Fruit fly (Drosophila melanogaster) whole organism, embryonic: Measurements from ENCODE around the gene CG13055.
A peak's percentile ranks its signal among the peaks of the same experiment; 100 is the strongest.

ENCODE experiments used
- ATbp ChIP-seq: fragments of 200-800 bp; sonication (Bioruptor generic); optimal IDR thresholded peaks from 2 replicates; lab custom pipeline; 2017; ENCODE audit warnings: missing biosample characterization, mild to moderate bottlenecking, missing genetic modification characterization, missing genetic modification reagents
- Atf6 ChIP-seq: fragments of 200-800 bp; sonication (Bioruptor generic); IDR thresholded peaks from 2 replicates; pipeline ENCODE4 v1.3.6; 2022; ENCODE audit warnings: missing biosample characterization, missing genetic modification characterization
- CG10462 ChIP-seq: fragments of 200-800 bp; sonication (Bioruptor generic); optimal IDR thresholded peaks from 2 replicates; lab custom pipeline; 2016; ENCODE audit warnings: missing biosample characterization, missing genetic modification characterization
- CG10979 ChIP-seq: fragments of 200-800 bp; sonication (Bioruptor generic); optimal IDR thresholded peaks from 2 replicates; lab custom pipeline; 2018; ENCODE audit warnings: missing biosample characterization, mild to moderate bottlenecking, missing genetic modification characterization, moderate library complexity
- CG11504 ChIP-seq: fragments of 200-800 bp; sonication (Bioruptor generic); optimal IDR thresholded peaks from 3 replicates; lab custom pipeline; 2019; ENCODE audit warnings: missing biosample characterization, mild to moderate bottlenecking, missing genetic modification characterization, moderate library complexity
- CG11696 ChIP-seq: fragments of 200-800 bp; sonication (Bioruptor generic); IDR thresholded peaks from 2 replicates; pipeline ENCODE4 v1.3.6; 2022; ENCODE audit warnings: missing biosample characterization, missing genetic modification characterization
- CG11723 ChIP-seq: fragments of 200-800 bp; sonication (Bioruptor generic); optimal IDR thresholded peaks from 2 replicates; lab custom pipeline; 2017; ENCODE audit warnings: missing biosample characterization, mild to moderate bottlenecking, missing genetic modification characterization
- CG12071 ChIP-seq: fragments of 200-800 bp; sonication (Bioruptor generic); optimal IDR thresholded peaks from 3 replicates; lab custom pipeline; 2018; ENCODE audit warnings: missing biosample characterization, mild to moderate bottlenecking, missing genetic modification characterization
- CG12155 ChIP-seq: fragments of 200-800 bp; sonication (Bioruptor generic); optimal IDR thresholded peaks from 3 replicates; lab custom pipeline; 2016; ENCODE audit warnings: missing biosample characterization, missing genetic modification characterization
- CG12219 ChIP-seq: fragments of 200-800 bp; sonication (Bioruptor generic); optimal IDR thresholded peaks from 3 replicates; lab custom pipeline; 2018; ENCODE audit warnings: missing biosample characterization, mild to moderate bottlenecking, missing genetic modification characterization
- CG14667 ChIP-seq: fragments of 200-800 bp; sonication (Bioruptor generic); IDR thresholded peaks from 2 replicates; pipeline ENCODE4 v1.3.6; 2022; ENCODE audit warnings: missing biosample characterization, missing genetic modification characterization
- CG1647 ChIP-seq: fragments of 200-800 bp; sonication (Bioruptor generic); optimal IDR thresholded peaks from 3 replicates; lab custom pipeline; 2016; ENCODE audit warnings: missing biosample characterization, missing genetic modification characterization
- CG17912 ChIP-seq: fragments of 200-800 bp; sonication (Bioruptor generic); optimal IDR thresholded peaks from 2 replicates; lab custom pipeline; 2018; ENCODE audit warnings: missing biosample characterization, mild to moderate bottlenecking, missing genetic modification characterization
- CG1792 ChIP-seq: fragments of 200-800 bp; sonication (Bioruptor generic); optimal IDR thresholded peaks from 2 replicates; lab custom pipeline; 2016; ENCODE audit warnings: missing biosample characterization, missing genetic modification characterization
- CG2202 ChIP-seq: fragments of 200-800 bp; sonication (Bioruptor generic); optimal IDR thresholded peaks from 2 replicates; lab custom pipeline; 2018; ENCODE audit warnings: missing biosample characterization, mild to moderate bottlenecking, missing genetic modification characterization
- CG3065 ChIP-seq: fragments of 200-800 bp; sonication (Bioruptor generic); optimal IDR thresholded peaks from 2 replicates; lab custom pipeline; 2016; ENCODE audit warnings: missing biosample characterization, missing genetic modification characterization
- CG32772 ChIP-seq: fragments of 200-800 bp; sonication (Bioruptor generic); IDR thresholded peaks from 2 replicates; pipeline ENCODE4 v1.3.6; 2022; ENCODE audit warnings: missing biosample characterization, missing genetic modification characterization
- CG3281 ChIP-seq: fragments of 200-800 bp; sonication (Bioruptor generic); optimal IDR thresholded peaks from 3 replicates; lab custom pipeline; 2017; ENCODE audit warnings: missing biosample characterization, mild to moderate bottlenecking, missing genetic modification characterization
- CG4328 ChIP-seq: fragments of 200-800 bp; sonication (Bioruptor generic); optimal IDR thresholded peaks from 3 replicates; lab custom pipeline; 2017; ENCODE audit warnings: missing biosample characterization, missing genetic modification reagents, missing genetic modification characterization
- CG7556 ChIP-seq: fragments of 200-800 bp; sonication (Bioruptor generic); optimal IDR thresholded peaks from 2 replicates; lab custom pipeline; 2017; ENCODE audit warnings: missing biosample characterization, mild to moderate bottlenecking, missing genetic modification characterization
- CG8290 ChIP-seq, 3 experiments: fragments of 200-800 bp; sonication (Bioruptor generic); optimal IDR thresholded peaks; 2 replicates each; lab custom pipeline; 2016 to 2019; ENCODE audit warnings: missing biosample characterization in 3 of 3, missing genetic modification characterization in 3 of 3, mild to moderate bottlenecking in 2 of 3, moderate library complexity in 1 of 3
- CHES-1-like ChIP-seq: fragments of 200-800 bp; sonication (Bioruptor generic); optimal IDR thresholded peaks from 2 replicates; lab custom pipeline; 2016; ENCODE audit warnings: missing biosample characterization, missing genetic modification characterization
- CTCF ChIP-seq: fragments of 200-800 bp; sonication (Bioruptor generic); optimal IDR thresholded peaks from 2 replicates; lab custom pipeline; 2017; ENCODE audit warnings: missing biosample characterization, mild to moderate bottlenecking, missing genetic modification characterization, moderate library complexity
- Camta ChIP-seq: fragments of 200-800 bp; sonication (Bioruptor generic); optimal IDR thresholded peaks from 2 replicates; lab custom pipeline; 2016; ENCODE audit warnings: missing biosample characterization, missing genetic modification characterization
- Dip2 ChIP-seq: fragments of 200-800 bp; sonication (Bioruptor generic); IDR thresholded peaks from 2 replicates; pipeline ENCODE4 v1.3.6; 2022; ENCODE audit warnings: missing biosample characterization, missing genetic modification characterization
- Eip74EF ChIP-seq, 2 experiments: fragments of 200-800 bp in 1 of 2; fragments of >200 bp in 1 of 2; sonication (Bioruptor generic) in 1 of 2; optimal IDR thresholded peaks; 2 replicates each; lab custom pipeline; 2017 to 2019; ENCODE audit warnings: missing biosample characterization in 2 of 2, missing genetic modification characterization in 2 of 2, mild to moderate bottlenecking in 1 of 2, moderate library complexity in 1 of 2
- Elba2 ChIP-seq: fragments of 200-800 bp; sonication (Bioruptor generic); optimal IDR thresholded peaks from 3 replicates; lab custom pipeline; 2016; ENCODE audit warnings: missing biosample characterization, missing genetic modification characterization
- Hmr ChIP-seq: fragments of 200-800 bp; sonication (Bioruptor generic); optimal IDR thresholded peaks from 3 replicates; lab custom pipeline; 2017; ENCODE audit warnings: mild to moderate bottlenecking, missing biosample characterization, missing genetic modification reagents, missing genetic modification characterization
- Nf-YA ChIP-seq: fragments of 200-800 bp; sonication (Bioruptor generic); IDR thresholded peaks from 2 replicates; pipeline ENCODE4 v1.3.6; 2022; ENCODE audit warnings: missing biosample characterization, missing genetic modification characterization
- Optix ChIP-seq: fragments of 200-800 bp; sonication (Bioruptor generic); IDR thresholded peaks from 3 replicates; pipeline ENCODE4 v1.3.6; 2022; ENCODE audit warnings: missing biosample characterization, missing genetic modification characterization
- Ptx1 ChIP-seq: fragments of 200-800 bp; sonication (Bioruptor generic); IDR thresholded peaks from 2 replicates; pipeline ENCODE4 v1.3.6; 2022; ENCODE audit warnings: missing biosample characterization, missing genetic modification characterization
- Xrp1 ChIP-seq: fragments of 200-800 bp; sonication (Bioruptor generic); IDR thresholded peaks from 2 replicates; pipeline ENCODE4 v1.3.6; 2022; ENCODE audit warnings: missing biosample characterization, missing genetic modification characterization
- bsh ChIP-seq, 2 experiments: fragments of 200-800 bp; sonication (Bioruptor generic); optimal IDR thresholded peaks; 2 replicates each; lab custom pipeline; 2017 to 2018; ENCODE audit warnings: mild to moderate bottlenecking in 2 of 2, missing biosample characterization in 2 of 2, missing genetic modification characterization in 2 of 2, moderate library complexity in 1 of 2
- chn ChIP-seq: fragments of 200-800 bp; sonication (Bioruptor generic); optimal IDR thresholded peaks from 2 replicates; lab custom pipeline; 2016; ENCODE audit warnings: missing biosample characterization, missing genetic modification characterization
- corto ChIP-seq: fragments of 200-800 bp; sonication (Bioruptor generic); optimal IDR thresholded peaks from 2 replicates; lab custom pipeline; 2016; ENCODE audit warnings: missing biosample characterization, mild to moderate bottlenecking, missing genetic modification characterization, moderate library complexity
- crc ChIP-seq: fragments of 200-800 bp; sonication (Bioruptor generic); optimal IDR thresholded peaks from 2 replicates; lab custom pipeline; 2016; ENCODE audit warnings: missing biosample characterization, missing genetic modification characterization
- dmrt99B ChIP-seq: fragments of 200-800 bp; sonication (Bioruptor generic); optimal IDR thresholded peaks from 2 replicates; lab custom pipeline; 2018; ENCODE audit warnings: missing biosample characterization, mild to moderate bottlenecking, missing genetic modification characterization, moderate library complexity
- emc ChIP-seq: fragments of 200-800 bp; sonication (Bioruptor generic); optimal IDR thresholded peaks from 2 replicates; lab custom pipeline; 2016; ENCODE audit warnings: missing biosample characterization, missing genetic modification characterization
- eve ChIP-seq, 2 experiments: fragments of >200 bp; optimal IDR thresholded peaks; 2 replicates each; lab custom pipeline; 2017; ENCODE audit warnings: missing biosample characterization in 2 of 2, missing genetic modification characterization in 2 of 2
- fd96Cb ChIP-seq: fragments of 200-800 bp; sonication (Bioruptor generic); optimal IDR thresholded peaks from 2 replicates; lab custom pipeline; 2018; ENCODE audit warnings: missing biosample characterization, mild to moderate bottlenecking, missing genetic modification characterization, moderate library complexity
- jumu ChIP-seq: fragments of 200-800 bp; sonication (Bioruptor generic); optimal IDR thresholded peaks from 3 replicates; lab custom pipeline; 2016; ENCODE audit warnings: missing biosample characterization, missing genetic modification characterization
- onecut ChIP-seq: fragments of 200-800 bp; sonication (Bioruptor generic); IDR thresholded peaks from 2 replicates; pipeline ENCODE4 v1.3.6; 2022; ENCODE audit warnings: missing biosample characterization, missing genetic modification characterization
- ro ChIP-seq: fragments of 200-800 bp; sonication (Bioruptor generic); IDR thresholded peaks from 2 replicates; pipeline ENCODE4 v1.3.6; 2022; ENCODE audit warnings: missing biosample characterization, missing genetic modification characterization
- sima ChIP-seq: fragments of 200-800 bp; sonication (Bioruptor generic); optimal IDR thresholded peaks from 2 replicates; lab custom pipeline; 2016; ENCODE audit warnings: missing biosample characterization, missing genetic modification characterization
- slou ChIP-seq: fragments of 200-800 bp; sonication (Bioruptor generic); optimal IDR thresholded peaks from 3 replicates; lab custom pipeline; 2016; ENCODE audit warnings: missing biosample characterization, missing genetic modification characterization
- sna ChIP-seq: fragments of 200-800 bp; sonication (Bioruptor generic); IDR thresholded peaks from 2 replicates; pipeline ENCODE4 v1.3.6; 2022; ENCODE audit warnings: missing biosample characterization, missing genetic modification characterization; ENCODE audit not compliant: partially characterized antibody
- sr ChIP-seq: fragments of 200-800 bp; sonication (Bioruptor generic); IDR thresholded peaks from 3 replicates; pipeline ENCODE4 v1.3.6; 2022; ENCODE audit warnings: missing biosample characterization, missing genetic modification characterization
- toy ChIP-seq: fragments of 200-800 bp; sonication (Bioruptor generic); IDR thresholded peaks from 2 replicates; pipeline ENCODE4 v1.3.6; 2022; ENCODE audit warnings: missing biosample characterization, missing genetic modification characterization
- ttk ChIP-seq: fragments of 200-800 bp; sonication (Bioruptor generic); IDR thresholded peaks from 2 replicates; pipeline ENCODE4 v2.1.2; 2022; ENCODE audit warnings: missing biosample characterization, missing genetic modification characterization
- usp ChIP-seq: fragments of >200 bp; optimal IDR thresholded peaks from 2 replicates; lab custom pipeline; 2017; ENCODE audit warnings: missing biosample characterization, missing genetic modification characterization
- zen ChIP-seq: fragments of 200-800 bp; sonication (Bioruptor generic); optimal IDR thresholded peaks from 3 replicates; lab custom pipeline; 2018; ENCODE audit warnings: missing biosample characterization, mild to moderate bottlenecking, missing genetic modification characterization, moderate library complexity
- zfh1 ChIP-seq: fragments of 200-800 bp; sonication (Bioruptor generic); IDR thresholded peaks from 3 replicates; pipeline ENCODE4 v1.3.6; 2022; ENCODE audit warnings: missing biosample characterization, missing genetic modification characterization

CG13055 gene

dm6 chr3L:16286258-16286657 lies 34.1 kb upstream of the CG13055 start (continued):
- TF ChIP-seq bsh (GFP tag; optimal IDR thresholded peaks at IDR 0.05; lab: Kevin White, UChicago) = peak; percentile 12 to 16
- no peak for TF ChIP-seq Hmr (GFP tag; lab: Kevin White, UChicago)
- TF ChIP-seq chn (GFP tag; lab: Kevin White, UChicago) = no peak
- TF ChIP-seq slou (GFP tag; lab: Kevin White, UChicago) = no peak
- no peak for TF ChIP-seq CG10462 (GFP tag; lab: Kevin White, UChicago)
- no peak for TF ChIP-seq Nf-YA (GFP tag; lab: Robert Waterston, UW)
- TF ChIP-seq ttk (GFP tag; lab: Robert Waterston, UW) = 0 out of 2 replicates have a peak, but pooled peaks have one; percentile 5
- TF ChIP-seq ATbp = no peak
- TF ChIP-seq usp (GFP tag; lab: Kevin White, UChicago) = no peak
- TF ChIP-seq CG14667 (GFP tag; lab: Robert Waterston, UW) = no peak
- peak; percentile 31 for TF ChIP-seq CG12071 (GFP tag; lab: Kevin White, UChicago)
- no peak for TF ChIP-seq Elba2 (GFP tag; lab: Kevin White, UChicago)
- no peak for TF ChIP-seq CG11723 (GFP tag; lab: Kevin White, UChicago)
- peak; percentile 14 for TF ChIP-seq CG12219 (GFP tag; lab: Kevin White, UChicago)
- no peak for TF ChIP-seq emc (GFP tag; lab: Kevin White, UChicago)
- TF ChIP-seq Optix = no peak
- TF ChIP-seq sna (GFP tag; lab: Robert Waterston, UW) = no peak
- TF ChIP-seq CG17912 = no peak
- peak; percentile 68 for TF ChIP-seq CG11504
- no peak for TF ChIP-seq crc (GFP tag; lab: Kevin White, UChicago)
- TF ChIP-seq Eip74EF (GFP tag; optimal IDR thresholded peaks at IDR 0.05; lab: Kevin White, UChicago) = peak in 1 of 2 experiments; percentile 51
- TF ChIP-seq dmrt99B (tag; lab: Kevin White, UChicago) = peak; percentile 67
- no peak for TF ChIP-seq CG3281 (GFP tag; lab: Kevin White, UChicago)
- no peak for TF ChIP-seq CG2202
- no peak for TF ChIP-seq CG7556 (GFP tag; lab: Kevin White, UChicago)
- TF ChIP-seq CHES-1-like (GFP tag; lab: Kevin White, UChicago) = no peak
- no peak for TF ChIP-seq onecut
- no peak for TF ChIP-seq zfh1
- no peak for TF ChIP-seq sr
- no peak for TF ChIP-seq corto (GFP tag; lab: Kevin White, UChicago)
- TF ChIP-seq CG32772 = 0 out of 2 replicates have a peak, but pooled peaks have one; percentile 8
- TF ChIP-seq sima = no peak
- no peak for TF ChIP-seq Camta (GFP tag; lab: Kevin White, UChicago)
- TF ChIP-seq CTCF (GFP tag; lab: Kevin White, UChicago) = no peak
- TF ChIP-seq CG4328 = no peak
- no peak for TF ChIP-seq CG8290 (GFP tag; optimal IDR thresholded peaks at IDR 0.05; lab: Kevin White, UChicago)
- TF ChIP-seq CG8290 (tag; optimal IDR thresholded peaks at IDR 0.05; lab: Kevin White, UChicago) = peak in 1 of 2 experiments; percentile 46
- no peak for TF ChIP-seq Atf6 (GFP tag; lab: Robert Waterston, UW)
- TF ChIP-seq toy (GFP tag; lab: Robert Waterston, UW) = no peak
- no peak for TF ChIP-seq CG10979 (tag; lab: Kevin White, UChicago)
- no peak for TF ChIP-seq ro (GFP tag; lab: Robert Waterston, UW)
- peak; percentile 3 for TF ChIP-seq jumu (GFP tag; lab: Kevin White, UChicago)
- peak; percentile 19 for TF ChIP-seq fd96Cb (tag; lab: Kevin White, UChicago)
- no peak for TF ChIP-seq zen
- no peak for TF ChIP-seq eve (GFP tag; optimal IDR thresholded peaks at IDR 0.05; lab: Kevin White, UChicago)
- peak; percentile 60; the same call in 1 of the 2 replicates for TF ChIP-seq Ptx1 (GFP tag; lab: Robert Waterston, UW)
- no peak for TF ChIP-seq CG11696 (GFP tag; lab: Robert Waterston, UW)
- no peak for TF ChIP-seq CG1792
- TF ChIP-seq Xrp1 (GFP tag; lab: Robert Waterston, UW) = no peak
- no peak for TF ChIP-seq CG3065
- no peak for TF ChIP-seq Dip2 (GFP tag; lab: Robert Waterston, UW)
- no peak for TF ChIP-seq CG1647 (GFP tag; lab: Kevin White, UChicago)
- no peak for TF ChIP-seq CG12155 (GFP tag; lab: Kevin White, UChicago)
